Fruit fly (Drosophila melanogaster): ENCODE results near the gene Eip74EF.

DNA sequence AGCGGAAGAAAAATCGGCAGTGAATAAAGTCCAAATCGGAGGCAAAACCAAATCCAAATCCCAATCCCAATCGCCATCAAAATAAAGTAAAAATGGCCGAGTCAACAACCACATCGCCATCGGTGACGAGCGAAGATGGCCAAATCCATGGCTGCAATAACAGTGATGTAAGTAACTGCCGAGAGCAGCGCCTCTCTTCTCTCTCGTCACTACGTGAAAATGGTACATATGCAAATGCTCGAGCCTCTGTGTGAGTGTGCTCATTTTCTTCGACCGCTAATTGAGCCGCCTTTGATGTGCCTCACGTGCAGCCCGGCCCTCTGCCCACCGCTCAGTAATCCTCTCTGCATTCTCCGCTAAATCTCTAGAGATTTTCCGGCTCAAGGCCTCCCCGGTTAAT, 84.7 kb downstream of the Eip74EF start:
- TF ChIP-seq CG12942 (GFP tag; optimal IDR thresholded peaks at IDR 0.05) (no peak), CG15514 (GFP tag; optimal IDR thresholded peaks at IDR 0.05) (no peak), dati (GFP tag; IDR thresholded peaks at IDR 0.05) (no peak), CoRest (tag; optimal IDR thresholded peaks at IDR 0.05) (no peak), CG1233 (GFP tag; optimal IDR thresholded peaks at IDR 0.05) (no peak), HLH4C (GFP tag; IDR thresholded peaks at IDR 0.05; ENCODE audit: partially characterized antibody) (no peak), cas (GFP tag; IDR thresholded peaks at IDR 0.05) (no peak), toy (GFP tag; IDR thresholded peaks at IDR 0.05) (no peak), CG2712 (tag; optimal IDR thresholded peaks at IDR 0.05) (no peak), Oaz (GFP tag; IDR thresholded peaks at IDR 0.05) (no peak)
